Fruit fly (Drosophila melanogaster): ENCODE measurements around the gene CG15260.

CG15260 gene

DNA sequence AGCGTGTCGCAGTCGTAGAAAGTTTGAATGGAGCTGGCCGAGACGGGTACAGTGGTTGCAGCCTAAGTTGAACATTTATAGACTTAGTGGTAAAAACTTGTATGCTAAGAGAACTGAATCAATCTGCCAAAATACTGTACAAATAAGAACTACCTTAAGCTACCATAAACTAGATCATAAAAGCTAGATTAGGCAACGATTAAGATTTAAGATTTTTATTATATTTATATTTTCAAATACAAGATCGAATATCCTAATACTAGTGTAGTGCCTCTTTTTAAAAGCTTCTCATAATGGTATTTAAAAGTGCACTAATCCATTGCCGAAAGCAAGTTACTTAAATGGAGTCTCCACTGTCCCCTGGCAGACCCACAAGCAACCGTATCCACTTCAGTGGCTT, 29.4 kb upstream of the CG15260 start:
- TF ChIP-seq ttk (optimal IDR thresholded peaks at IDR 0.05) = no peak
- TF ChIP-seq Myc (optimal IDR thresholded peaks at IDR 0.05) = no peak
- no peak for TF ChIP-seq h (optimal IDR thresholded peaks at IDR 0.05)
- TF ChIP-seq insv (optimal IDR thresholded peaks at IDR 0.05) = no peak
- no peak for TF ChIP-seq Sin3A (optimal IDR thresholded peaks at IDR 0.05)
- no peak for TF ChIP-seq psq (optimal IDR thresholded peaks at IDR 0.05)

DNA sequence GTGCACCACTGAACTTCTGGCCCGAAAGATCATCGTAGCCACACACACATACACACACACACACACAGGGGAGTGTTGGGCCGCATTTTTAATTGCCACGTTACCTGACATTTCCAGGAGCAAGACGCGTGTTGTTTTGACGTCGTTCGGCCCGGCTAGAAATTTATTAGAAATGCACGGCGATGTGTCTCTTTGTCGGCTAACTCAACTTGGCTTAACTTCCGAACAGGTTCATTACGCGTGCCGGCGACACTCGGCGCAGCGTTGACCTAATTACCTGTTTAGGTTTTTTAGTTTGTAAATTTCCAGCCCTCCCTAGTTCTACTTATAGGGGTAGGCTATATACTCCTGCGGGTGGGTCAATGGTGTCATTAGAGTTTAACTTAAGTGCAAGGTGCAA, 27.8 kb upstream of the CG15260 start:
- TF ChIP-seq psq (optimal IDR thresholded peaks at IDR 0.05) (no peak), Myc (optimal IDR thresholded peaks at IDR 0.05) (no peak), insv (optimal IDR thresholded peaks at IDR 0.05) (no peak), ttk (optimal IDR thresholded peaks at IDR 0.05) (no peak), Sin3A (optimal IDR thresholded peaks at IDR 0.05) (no peak), h (optimal IDR thresholded peaks at IDR 0.05) (no peak)

DNA sequence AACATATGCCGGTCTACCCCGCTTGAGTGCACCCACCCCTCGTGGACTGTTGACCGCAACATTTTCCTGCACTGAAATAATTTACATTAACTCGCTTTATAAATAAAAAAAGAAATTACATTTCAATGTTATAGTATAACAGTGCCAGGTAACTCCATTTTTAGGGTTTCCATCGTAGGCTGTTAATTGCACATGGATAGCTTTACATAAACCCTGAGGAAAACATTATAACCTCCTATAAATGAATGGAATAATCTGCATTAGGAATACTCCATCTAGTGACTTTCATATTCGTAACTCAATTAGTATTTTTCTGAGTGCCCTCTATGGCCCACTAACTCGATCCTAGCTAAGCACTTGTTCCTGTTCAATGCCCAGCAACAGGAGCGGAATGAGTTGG, 27.2 kb upstream of the CG15260 start:
- TF ChIP-seq psq (optimal IDR thresholded peaks at IDR 0.05) (no peak), insv (optimal IDR thresholded peaks at IDR 0.05) (no peak), Myc (optimal IDR thresholded peaks at IDR 0.05) (no peak), h (optimal IDR thresholded peaks at IDR 0.05) (no peak), ttk (optimal IDR thresholded peaks at IDR 0.05) (no peak), Sin3A (optimal IDR thresholded peaks at IDR 0.05) (no peak)

dm6 chr2L:15318801-15319200, 26.8 kb upstream of the CG15260 start, which contains the start of gene nht:
Gene nht (minus strand): TSS chr2L:15318901.
- no peak for TF ChIP-seq ttk (optimal IDR thresholded peaks at IDR 0.05)
- TF ChIP-seq h (optimal IDR thresholded peaks at IDR 0.05) = no peak
- TF ChIP-seq insv (optimal IDR thresholded peaks at IDR 0.05) = no peak
- no peak for TF ChIP-seq Myc (optimal IDR thresholded peaks at IDR 0.05)
- no peak for TF ChIP-seq psq (optimal IDR thresholded peaks at IDR 0.05)
- TF ChIP-seq Sin3A (optimal IDR thresholded peaks at IDR 0.05) = no peak

DNA sequence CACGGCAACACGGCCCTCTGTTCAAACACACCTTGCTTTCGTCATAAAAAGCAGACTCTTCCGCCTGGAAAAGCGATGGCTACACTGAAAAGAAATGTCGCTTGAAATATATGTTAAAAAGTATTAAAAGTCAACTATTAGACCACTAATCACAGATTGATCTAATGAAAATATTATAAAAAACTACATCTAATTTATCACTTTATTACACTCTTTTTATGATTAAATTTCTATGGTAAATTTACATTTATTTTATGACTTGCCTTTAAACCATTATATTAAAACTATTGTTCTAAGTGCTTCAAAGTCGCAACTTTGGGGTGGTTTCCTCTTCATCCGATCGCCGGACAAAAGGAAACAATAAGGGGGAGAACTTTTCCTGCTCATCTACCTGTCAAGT, 24.4 kb upstream of the CG15260 start:
- no peak for TF ChIP-seq Sin3A (optimal IDR thresholded peaks at IDR 0.05)
- no peak for TF ChIP-seq ttk (optimal IDR thresholded peaks at IDR 0.05)
- TF ChIP-seq insv (optimal IDR thresholded peaks at IDR 0.05) = no peak
- no peak for TF ChIP-seq h (optimal IDR thresholded peaks at IDR 0.05)
- no peak for TF ChIP-seq Myc (optimal IDR thresholded peaks at IDR 0.05)
- TF ChIP-seq psq (optimal IDR thresholded peaks at IDR 0.05) = no peak

DNA sequence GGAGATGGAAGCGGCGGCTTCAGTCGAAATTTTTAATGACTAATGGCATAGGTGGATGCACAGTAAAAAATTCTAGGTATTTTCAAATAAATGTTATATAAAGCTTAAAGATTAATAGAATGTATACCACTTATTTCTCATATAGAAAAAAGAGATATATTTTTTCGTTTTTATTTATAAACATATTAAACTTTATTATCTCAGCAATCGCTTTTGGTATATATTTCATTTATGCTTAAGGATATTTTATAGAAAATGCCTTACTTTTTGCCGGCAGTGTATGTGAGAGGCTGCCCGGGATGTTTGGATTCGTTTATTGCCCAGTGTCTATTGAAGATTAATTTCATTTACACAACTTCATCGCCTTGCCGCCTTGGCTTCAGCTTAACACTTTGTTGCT, 22.9 kb upstream of the CG15260 start:
- no peak for TF ChIP-seq ttk (optimal IDR thresholded peaks at IDR 0.05)
- TF ChIP-seq Sin3A (optimal IDR thresholded peaks at IDR 0.05) = no peak
- TF ChIP-seq Myc (optimal IDR thresholded peaks at IDR 0.05) = no peak
- no peak for TF ChIP-seq psq (optimal IDR thresholded peaks at IDR 0.05)
- TF ChIP-seq h (optimal IDR thresholded peaks at IDR 0.05) = no peak
- no peak for TF ChIP-seq insv (optimal IDR thresholded peaks at IDR 0.05)

dm6 chr2L:15306802-15307201, 14.8 kb upstream of the CG15260 start:
- TF ChIP-seq psq (optimal IDR thresholded peaks at IDR 0.05) (no peak), Myc (optimal IDR thresholded peaks at IDR 0.05) (no peak), ttk (optimal IDR thresholded peaks at IDR 0.05) (no peak), h (optimal IDR thresholded peaks at IDR 0.05) (no peak), Sin3A (optimal IDR thresholded peaks at IDR 0.05) (no peak), insv (optimal IDR thresholded peaks at IDR 0.05) (no peak)

DNA sequence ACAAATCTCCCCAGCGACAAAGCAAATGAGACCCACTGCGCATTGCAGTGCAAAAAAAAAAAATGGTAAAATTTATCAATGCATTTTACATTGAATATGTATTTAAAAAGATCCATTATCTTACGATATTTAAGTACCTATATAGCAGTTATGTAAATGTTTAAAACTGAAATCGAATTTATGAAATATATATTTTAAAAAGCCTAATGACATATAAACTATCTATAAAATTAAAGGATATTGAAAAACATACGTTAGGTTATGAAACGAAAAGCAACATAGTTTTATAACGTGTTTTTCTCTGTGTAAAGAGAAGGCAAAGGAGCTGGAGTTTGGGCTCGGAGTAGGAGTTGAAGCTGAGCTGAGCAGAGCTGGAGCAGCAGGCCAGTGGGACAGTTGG, 12.3 kb upstream of the CG15260 start:
- TF ChIP-seq psq (optimal IDR thresholded peaks at IDR 0.05) = no peak
- no peak for TF ChIP-seq ttk (optimal IDR thresholded peaks at IDR 0.05)
- TF ChIP-seq h (optimal IDR thresholded peaks at IDR 0.05) = no peak
- TF ChIP-seq Sin3A (optimal IDR thresholded peaks at IDR 0.05) = no peak
- no peak for TF ChIP-seq Myc (optimal IDR thresholded peaks at IDR 0.05)
- no peak for TF ChIP-seq insv (optimal IDR thresholded peaks at IDR 0.05)

dm6 chr2L:15301841-15302240, 9.8 kb upstream of the CG15260 start:
- TF ChIP-seq psq (optimal IDR thresholded peaks at IDR 0.05) = no peak
- TF ChIP-seq Sin3A (optimal IDR thresholded peaks at IDR 0.05) = no peak
- no peak for TF ChIP-seq ttk (optimal IDR thresholded peaks at IDR 0.05)
- no peak for TF ChIP-seq h (optimal IDR thresholded peaks at IDR 0.05)
- no peak for TF ChIP-seq Myc (optimal IDR thresholded peaks at IDR 0.05)
- TF ChIP-seq insv (optimal IDR thresholded peaks at IDR 0.05) = no peak

dm6 chr2L:15297508-15297907, 5.5 kb upstream of the CG15260 start, which contains the start of gene CG15262:
Gene CG15262 (plus strand): TSS chr2L:15297808.
- TF ChIP-seq h (optimal IDR thresholded peaks at IDR 0.05) (no peak), insv (optimal IDR thresholded peaks at IDR 0.05) (no peak), psq (optimal IDR thresholded peaks at IDR 0.05) (no peak)

DNA sequence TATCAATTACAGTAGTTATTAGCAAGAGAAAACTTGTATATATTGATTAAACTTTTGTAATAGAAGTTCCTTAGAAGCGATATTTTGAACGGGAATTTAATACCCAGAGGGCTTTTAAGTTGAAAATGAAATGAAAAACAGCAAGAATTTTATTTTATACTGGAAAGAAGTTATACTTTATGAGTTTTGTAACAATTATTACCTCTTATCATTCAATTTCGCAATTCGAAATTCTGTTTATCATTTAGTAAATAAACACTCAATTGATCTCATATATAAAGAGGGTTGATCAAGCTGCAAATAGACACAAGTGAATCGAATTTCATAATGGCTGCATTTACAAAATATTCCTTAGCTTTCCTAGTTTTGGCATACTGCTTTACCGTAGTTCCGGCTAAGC, 7.3 kb downstream of the CG15260 start, which contains the start of gene CG15263:
Gene CG15263 (plus strand): TSS at position 301 of the 400 bp plus-strand sequence.
- no peak for TF ChIP-seq h (optimal IDR thresholded peaks at IDR 0.05)
- no peak for TF ChIP-seq insv (optimal IDR thresholded peaks at IDR 0.05)
- TF ChIP-seq Sin3A (optimal IDR thresholded peaks at IDR 0.05) = no peak
- no peak for TF ChIP-seq Myc (optimal IDR thresholded peaks at IDR 0.05)
- no peak for TF ChIP-seq ttk (optimal IDR thresholded peaks at IDR 0.05)
- TF ChIP-seq psq (optimal IDR thresholded peaks at IDR 0.05) = no peak

DNA sequence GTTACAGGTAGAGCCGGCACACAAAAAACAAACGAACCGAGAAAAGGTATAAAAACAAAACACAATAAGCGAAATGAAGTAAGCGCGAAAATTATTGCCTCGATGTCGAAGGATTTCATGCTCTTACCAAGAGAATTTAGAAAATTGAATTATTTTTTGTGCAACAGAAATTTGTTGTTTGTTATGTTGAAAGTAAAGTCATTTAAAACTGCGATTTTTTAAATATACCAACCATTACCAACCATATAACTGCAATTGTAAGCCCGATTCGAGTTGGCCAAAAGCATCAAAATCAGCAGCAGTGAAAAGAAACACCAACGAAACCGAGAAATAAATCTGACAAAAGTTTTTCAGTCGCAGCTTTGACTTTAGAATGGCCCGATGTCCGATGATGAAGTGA, 11.1 kb downstream of the CG15260 start:
- no peak for TF ChIP-seq Sin3A (optimal IDR thresholded peaks at IDR 0.05)
- TF ChIP-seq psq (optimal IDR thresholded peaks at IDR 0.05) = no peak
- no peak for TF ChIP-seq Myc (optimal IDR thresholded peaks at IDR 0.05)
- no peak for TF ChIP-seq h (optimal IDR thresholded peaks at IDR 0.05)
- TF ChIP-seq insv (optimal IDR thresholded peaks at IDR 0.05) = no peak
- no peak for TF ChIP-seq ttk (optimal IDR thresholded peaks at IDR 0.05)

- TF ChIP-seq h (optimal IDR thresholded peaks at IDR 0.05) (no peak), Myc (optimal IDR thresholded peaks at IDR 0.05) (no peak), ttk (optimal IDR thresholded peaks at IDR 0.05) (no peak), insv (optimal IDR thresholded peaks at IDR 0.05) (no peak), psq (optimal IDR thresholded peaks at IDR 0.05) (no peak), Sin3A (optimal IDR thresholded peaks at IDR 0.05) (no peak)
Measured at dm6 chr2L:15275794-15276193, 16.2 kb downstream of the CG15260 start.
